Fruit fly (Drosophila melanogaster): ENCODE results near the gene CG12099.
A peak's percentile ranks its signal among the peaks of the same experiment; 100 is the strongest.

Gene CG12099

dm6 chr3L:1584003-1584402, 25.7 kb upstream of the CG12099 start (continued):
- TF ChIP-seq CG2199 (GFP tag; IDR thresholded peaks at IDR 0.05) (no peak), fu2 (GFP tag; optimal IDR thresholded peaks at IDR 0.05) (peak; percentile 25), D (optimal IDR thresholded peaks at IDR 0.05) (no peak), D (GFP tag; optimal IDR thresholded peaks at IDR 0.05) (no peak), aop (GFP tag; IDR thresholded peaks at IDR 0.05) (peak; percentile 43; the same call in 1 of the 2 replicates), HLH54F (GFP tag; optimal IDR thresholded peaks at IDR 0.05) (no peak), Dfd (GFP tag; optimal IDR thresholded peaks at IDR 0.05) (no peak), tup (GFP tag; optimal IDR thresholded peaks at IDR 0.05) (no peak), Ptx1 (GFP tag; IDR thresholded peaks at IDR 0.05) (peak; percentile 66), Ravus (GFP tag; IDR thresholded peaks at IDR 0.05) (no peak), ssp (GFP tag; IDR thresholded peaks at IDR 0.05) (peak; percentile 45; the same call in 1 of the 2 replicates), CG2116 (GFP tag; optimal IDR thresholded peaks at IDR 0.05) (peak; percentile 18), CG13424 (tag; optimal IDR thresholded peaks at IDR 0.05) (peak; percentile 46), unpg (GFP tag; optimal IDR thresholded peaks at IDR 0.05) (peak; percentile 68), Abd-B (GFP tag; optimal IDR thresholded peaks at IDR 0.05) (peak; percentile 41), maf-S (GFP tag; optimal IDR thresholded peaks at IDR 0.05) (peak; percentile 3), PHDP (tag; optimal IDR thresholded peaks at IDR 0.05) (peak; percentile 62), Blimp-1 (GFP tag; optimal IDR thresholded peaks at IDR 0.05) (peak; percentile 4), HmgD (GFP tag; optimal IDR thresholded peaks at IDR 0.05) (no peak), ttk (GFP tag; IDR thresholded peaks at IDR 0.05) (peak; percentile 57; the same call in 1 of the 2 replicates), tgo (GFP tag; IDR thresholded peaks at IDR 0.05) (peak; percentile 64), CG12744 (GFP tag; optimal IDR thresholded peaks at IDR 0.05) (peak; percentile 48), ara (GFP tag; IDR thresholded peaks at IDR 0.05) (peak; percentile 74), CG43689 (GFP tag; IDR thresholded peaks at IDR 0.05) (0 out of 2 replicates have a peak, but pooled peaks have one; percentile 50), CG12299 (tag; optimal IDR thresholded peaks at IDR 0.05) (no peak), Lpt (GFP tag; optimal IDR thresholded peaks at IDR 0.05) (no peak), eyg (GFP tag; optimal IDR thresholded peaks at IDR 0.05) (no peak), dysf (GFP tag; IDR thresholded peaks at IDR 0.05) (peak; percentile 62; the same call in 2 of the 3 replicates), CG12236 (GFP tag; optimal IDR thresholded peaks at IDR 0.05) (peak; percentile 60), CG1647 (GFP tag; optimal IDR thresholded peaks at IDR 0.05) (no peak), CG10209 (GFP tag; optimal IDR thresholded peaks at IDR 0.05) (peak; percentile 69), sug (tag; optimal IDR thresholded peaks at IDR 0.05) (no peak), yki (optimal IDR thresholded peaks at IDR 0.05) (no peak), CG17361 (GFP tag; IDR thresholded peaks at IDR 0.05) (peak; percentile 50; the same call in 1 of the 3 replicates), CG16779 (GFP tag; IDR thresholded peaks at IDR 0.05) (no peak), bab2 (GFP tag; optimal IDR thresholded peaks at IDR 0.05) (peak; percentile 69), sim (GFP tag; IDR thresholded peaks at IDR 0.05) (peak; percentile 70; the same call in 1 of the 2 replicates), jing (GFP tag; optimal IDR thresholded peaks at IDR 0.05) (peak; percentile 63), CG12219 (GFP tag; optimal IDR thresholded peaks at IDR 0.05) (peak; percentile 64), Sry-β (GFP tag; optimal IDR thresholded peaks at IDR 0.05) (no peak), Hmr (GFP tag; optimal IDR thresholded peaks at IDR 0.05) (peak; percentile 7), Opbp (GFP tag; IDR thresholded peaks at IDR 0.05; ENCODE audit: partially characterized antibody) (no peak), corto (GFP tag; optimal IDR thresholded peaks at IDR 0.05) (no peak), gem (tag; optimal IDR thresholded peaks at IDR 0.05) (peak; percentile 78), ftz-f1 (GFP tag; optimal IDR thresholded peaks at IDR 0.05) (no peak), Ets97D (GFP tag; optimal IDR thresholded peaks at IDR 0.05) (no peak), dmrt99B (tag; optimal IDR thresholded peaks at IDR 0.05) (peak; percentile 62), CG32767 (GFP tag; IDR thresholded peaks at IDR 0.05) (0 out of 2 replicates have a peak, but pooled peaks have one; percentile 14), CG6683 (GFP tag; optimal IDR thresholded peaks at IDR 0.05) (no peak), tna (GFP tag; IDR thresholded peaks at IDR 0.05; ENCODE audit: partially characterized antibody) (no peak), Nf-YC (tag; optimal IDR thresholded peaks at IDR 0.05) (no peak)
